Fruit fly (Drosophila melanogaster) whole organism, prepupa: ENCODE results near the gene Or67c.
A peak's percentile ranks its signal among the peaks of the same experiment; 100 is the strongest.

Experiments used
- CG11294 ChIP-seq: fragments of 200-800 bp; sonication (Bioruptor generic); IDR thresholded peaks from 2 replicates; pipeline ENCODE4 v1.3.6; 2022; ENCODE audit warnings: missing biosample characterization, missing genetic modification characterization
- CG11902 ChIP-seq: fragments of 200-800 bp; sonication (Bioruptor generic); optimal IDR thresholded peaks from 3 replicates; lab custom pipeline; 2016; ENCODE audit warnings: missing biosample characterization, missing genetic modification characterization
- CG1621 ChIP-seq: fragments of 200-800 bp; sonication (Bioruptor generic); optimal IDR thresholded peaks from 3 replicates; lab custom pipeline; 2018; ENCODE audit warnings: missing biosample characterization, mild to moderate bottlenecking, missing genetic modification characterization
- CG16779 ChIP-seq: fragments of 200-800 bp; sonication (Bioruptor generic); optimal IDR thresholded peaks from 3 replicates; lab custom pipeline; 2017; ENCODE audit warnings: missing biosample characterization, mild to moderate bottlenecking, missing genetic modification characterization
- CG3032 ChIP-seq: fragments of 200-800 bp; optimal IDR thresholded peaks from 2 replicates; lab custom pipeline; 2019; ENCODE audit warnings: missing biosample characterization, mild to moderate bottlenecking, missing genetic modification characterization, moderate library complexity
- CG32006 ChIP-seq: fragments of 200-800 bp; sonication (Bioruptor generic); optimal IDR thresholded peaks from 3 replicates; lab custom pipeline; 2017; ENCODE audit warnings: missing biosample characterization, mild to moderate bottlenecking, missing genetic modification characterization
- CG3919 ChIP-seq: fragments of 200-800 bp; sonication (Bioruptor generic); optimal IDR thresholded peaks from 3 replicates; lab custom pipeline; 2016; ENCODE audit warnings: missing biosample characterization, missing genetic modification characterization
- CG6163 ChIP-seq: fragments of 200-800 bp; sonication (Bioruptor generic); IDR thresholded peaks from 3 replicates; pipeline ENCODE4 v1.3.6; 2022; ENCODE audit warnings: missing biosample characterization, missing genetic modification characterization
- CG6854 ChIP-seq: fragments of 200-800 bp; sonication (Bioruptor generic); optimal IDR thresholded peaks from 2 replicates; lab custom pipeline; 2017; ENCODE audit warnings: missing biosample characterization, mild to moderate bottlenecking, missing genetic modification characterization
- CG7368 ChIP-seq: fragments of 200-800 bp; sonication (Bioruptor generic); optimal IDR thresholded peaks from 3 replicates; lab custom pipeline; 2016; ENCODE audit warnings: missing biosample characterization, missing genetic modification characterization
- CG8119 ChIP-seq: fragments of 200-800 bp; sonication (Bioruptor generic); IDR thresholded peaks from 3 replicates; pipeline ENCODE4 v1.3.6; 2022; ENCODE audit warnings: missing biosample characterization, missing genetic modification characterization
- CG8319 ChIP-seq: fragments of 200-800 bp; sonication (Bioruptor generic); optimal IDR thresholded peaks from 3 replicates; lab custom pipeline; 2016; ENCODE audit warnings: missing biosample characterization, missing genetic modification characterization
- CG9139 ChIP-seq: fragments of 200-800 bp; sonication (Bioruptor generic); optimal IDR thresholded peaks from 3 replicates; lab custom pipeline; 2017; ENCODE audit warnings: missing biosample characterization, mild to moderate bottlenecking, missing genetic modification characterization
- Eip75B ChIP-seq: fragments of 200-800 bp; sonication (Bioruptor generic); optimal IDR thresholded peaks from 3 replicates; lab custom pipeline; 2016; ENCODE audit warnings: missing biosample characterization, missing genetic modification characterization
- Eip78C ChIP-seq: fragments of 200-800 bp; sonication (Bioruptor generic); peaks from one replicate; lab custom pipeline; 2016; ENCODE audit warnings: missing biosample characterization, missing genetic modification characterization
- Eip93F ChIP-seq: fragments of 200-800 bp; sonication (Bioruptor generic); optimal IDR thresholded peaks from 2 replicates; lab custom pipeline; 2016; ENCODE audit warnings: missing biosample characterization, mild to moderate bottlenecking, missing genetic modification characterization
- Gug ChIP-seq: fragments of 200-800 bp; sonication (Bioruptor generic); IDR thresholded peaks from 2 replicates; pipeline ENCODE4 v1.3.6; 2022; ENCODE audit warnings: missing biosample characterization, missing genetic modification characterization
- Hr38 ChIP-seq: sonication (Bioruptor generic); optimal IDR thresholded peaks from 2 replicates; lab custom pipeline; 2016; ENCODE audit warnings: missing biosample characterization, missing genetic modification characterization
- Hr39 ChIP-seq: fragments of 200-800 bp; sonication (Bioruptor generic); optimal IDR thresholded peaks from 2 replicates; lab custom pipeline; 2016; ENCODE audit warnings: missing biosample characterization, missing genetic modification characterization
- Hr4 ChIP-seq: fragments of 200-800 bp; sonication (Bioruptor generic); optimal IDR thresholded peaks from 3 replicates; lab custom pipeline; 2016; ENCODE audit warnings: missing biosample characterization, missing genetic modification characterization
- Lpt ChIP-seq: fragments of 200-800 bp; sonication (Bioruptor generic); optimal IDR thresholded peaks from 3 replicates; lab custom pipeline; 2016; ENCODE audit warnings: missing biosample characterization, missing genetic modification characterization
- OdsH ChIP-seq: fragments of 200-800 bp; sonication (Bioruptor generic); optimal IDR thresholded peaks from 3 replicates; lab custom pipeline; 2016; ENCODE audit warnings: missing biosample characterization, missing genetic modification characterization
- Smox ChIP-seq: fragments of 200-800 bp; sonication (Bioruptor generic); optimal IDR thresholded peaks from 3 replicates; lab custom pipeline; 2016; ENCODE audit warnings: missing biosample characterization, missing genetic modification characterization
- Sox102F ChIP-seq: fragments of 200-800 bp; sonication (Bioruptor generic); optimal IDR thresholded peaks from 2 replicates; lab custom pipeline; 2016; ENCODE audit warnings: missing biosample characterization, mild to moderate bottlenecking, missing genetic modification characterization
- Sox14 ChIP-seq: fragments of 200-800 bp; sonication (Bioruptor generic); optimal IDR thresholded peaks from 3 replicates; lab custom pipeline; 2016; ENCODE audit warnings: missing biosample characterization, missing genetic modification characterization
- Sox15 ChIP-seq: fragments of 200-800 bp; sonication (Bioruptor generic); optimal IDR thresholded peaks from 3 replicates; lab custom pipeline; 2016; ENCODE audit warnings: missing biosample characterization, missing genetic modification characterization
- achi ChIP-seq: fragments of 200-800 bp; sonication (Bioruptor generic); optimal IDR thresholded peaks from 3 replicates; lab custom pipeline; 2016; ENCODE audit warnings: missing biosample characterization, missing genetic modification characterization
- acj6 ChIP-seq: fragments of 200-800 bp; sonication (Bioruptor generic); optimal IDR thresholded peaks from 3 replicates; lab custom pipeline; 2016; ENCODE audit warnings: missing biosample characterization, missing genetic modification characterization
- cyc ChIP-seq: fragments of 200-800 bp; sonication (Bioruptor generic); optimal IDR thresholded peaks from 3 replicates; lab custom pipeline; 2016; ENCODE audit warnings: missing biosample characterization, missing genetic modification characterization
- dsx ChIP-seq: fragments of 200-800 bp; optimal IDR thresholded peaks from 3 replicates; lab custom pipeline; 2019; ENCODE audit warnings: missing biosample characterization, mild to moderate bottlenecking, missing genetic modification characterization, moderate library complexity; ENCODE audit not compliant: poor library complexity, severe bottlenecking
- eg ChIP-seq: fragments of 200-800 bp; sonication (Bioruptor generic); IDR thresholded peaks from 3 replicates; pipeline ENCODE4 v1.3.6; 2022; ENCODE audit warnings: missing biosample characterization, missing genetic modification characterization
- esn ChIP-seq: fragments of 200-800 bp; sonication (Bioruptor generic); optimal IDR thresholded peaks from 2 replicates; lab custom pipeline; 2016; ENCODE audit warnings: missing biosample characterization, mild to moderate bottlenecking, missing genetic modification characterization, moderate library complexity
- fd59A ChIP-seq: fragments of 200-800 bp; sonication (Bioruptor generic); optimal IDR thresholded peaks from 2 replicates; lab custom pipeline; 2017; ENCODE audit warnings: missing biosample characterization, mild to moderate bottlenecking, missing genetic modification characterization, missing genetic modification reagents
- fd85E ChIP-seq: fragments of 200-800 bp; sonication (Bioruptor generic); optimal IDR thresholded peaks from 3 replicates; lab custom pipeline; 2016; ENCODE audit warnings: missing biosample characterization, missing genetic modification characterization
- fkh ChIP-seq: fragments of 200-800 bp; sonication (Bioruptor generic); optimal IDR thresholded peaks from 3 replicates; lab custom pipeline; 2017; ENCODE audit warnings: missing biosample characterization, mild to moderate bottlenecking, missing genetic modification characterization, moderate library complexity
- net ChIP-seq: fragments of 200-800 bp; sonication (Bioruptor generic); optimal IDR thresholded peaks from 3 replicates; lab custom pipeline; 2016; ENCODE audit warnings: missing biosample characterization, missing genetic modification characterization
- pdm3 ChIP-seq: fragments of 200-800 bp; sonication (Bioruptor generic); optimal IDR thresholded peaks from 3 replicates; lab custom pipeline; 2016; ENCODE audit warnings: missing biosample characterization, missing genetic modification characterization
- salr ChIP-seq, 2 experiments: fragments of 200-800 bp; sonication (Bioruptor generic); optimal IDR thresholded peaks; 3 replicates each; lab custom pipeline; 2016 to 2018; ENCODE audit warnings: missing biosample characterization in 2 of 2, missing genetic modification characterization in 2 of 2, mild to moderate bottlenecking in 1 of 2
- spab ChIP-seq: fragments of 200-800 bp; sonication (Bioruptor generic); optimal IDR thresholded peaks from 2 replicates; lab custom pipeline; 2017; ENCODE audit warnings: missing biosample characterization, mild to moderate bottlenecking, missing genetic modification characterization, missing genetic modification reagents
- ss ChIP-seq, 2 experiments: fragments of 200-800 bp; sonication (Bioruptor generic); optimal IDR thresholded peaks; 2 replicates in 1 of 2; 3 replicates in 1 of 2; lab custom pipeline; 2017 to 2018; ENCODE audit warnings: mild to moderate bottlenecking in 2 of 2, missing biosample characterization in 2 of 2, missing genetic modification characterization in 2 of 2, moderate library complexity in 1 of 2
- svp ChIP-seq: fragments of 200-800 bp; sonication (Bioruptor generic); peaks from one replicate; lab custom pipeline; 2016; ENCODE audit warnings: missing biosample characterization, missing genetic modification characterization
- topi ChIP-seq: fragments of 200-800 bp; sonication (Bioruptor generic); optimal IDR thresholded peaks from 3 replicates; lab custom pipeline; 2016; ENCODE audit warnings: missing biosample characterization, missing genetic modification characterization

Gene Or67c

dm6 chr3L:10281802-10282201, 37.3 kb upstream of the Or67c start:
- no peak for TF ChIP-seq net (GFP tag; lab: Kevin White, UChicago)
- peak; percentile 37 for TF ChIP-seq fkh (GFP tag; lab: Kevin White, UChicago)
- TF ChIP-seq CG11294, result no peak
- TF ChIP-seq spab, result no peak
- no peak for TF ChIP-seq CG16779
- no peak for TF ChIP-seq CG3032 (tag; lab: Kevin White, UChicago)

dm6 chr3L:10279498-10279897, 35.0 kb upstream of the Or67c start:
- TF ChIP-seq OdsH (GFP tag; lab: Kevin White, UChicago), result no peak
- no peak for TF ChIP-seq topi (GFP tag; lab: Kevin White, UChicago)
- no peak for TF ChIP-seq net (GFP tag; lab: Kevin White, UChicago)
- TF ChIP-seq CG9139 (GFP tag; lab: Kevin White, UChicago), result no peak
- no peak for TF ChIP-seq Sox15 (GFP tag; lab: Kevin White, UChicago)
- no peak for TF ChIP-seq fd85E (GFP tag; lab: Kevin White, UChicago)
- no peak for TF ChIP-seq CG11902 (GFP tag; lab: Kevin White, UChicago)
- TF ChIP-seq CG6163 (GFP tag; lab: Robert Waterston, UW), result no peak
- no peak for TF ChIP-seq salr (GFP tag; optimal IDR thresholded peaks at IDR 0.05; lab: Kevin White, UChicago)
- no peak for TF ChIP-seq CG3032 (tag; lab: Kevin White, UChicago)
- no peak for TF ChIP-seq Sox14

dm6 chr3L:10272904-10273303, 28.4 kb upstream of the Or67c start, which contains the start of gene Or67d:
Gene Or67d (plus strand): TSS chr3L:10273204.
- TF ChIP-seq Lpt (GFP tag; lab: Kevin White, UChicago) (no peak), pdm3 (no peak), fd59A (GFP tag; lab: Kevin White, UChicago) (no peak), CG11902 (GFP tag; lab: Kevin White, UChicago) (no peak), CG8119 (GFP tag; lab: Robert Waterston, UW) (no peak), Smox (GFP tag; lab: Kevin White, UChicago) (no peak)

- TF ChIP-seq CG1621 (tag; lab: Kevin White, UChicago), result no peak
- TF ChIP-seq fd59A (GFP tag; lab: Kevin White, UChicago), result no peak
- no peak for TF ChIP-seq Sox15 (GFP tag; lab: Kevin White, UChicago)
- TF ChIP-seq Lpt (GFP tag; lab: Kevin White, UChicago), result no peak
- TF ChIP-seq salr (GFP tag; optimal IDR thresholded peaks at IDR 0.05; lab: Kevin White, UChicago), result no peak
- TF ChIP-seq svp (GFP tag; lab: Kevin White, UChicago), result peak; percentile 53
- no peak for TF ChIP-seq CG6854 (GFP tag; lab: Kevin White, UChicago)
- peak; percentile 25 for TF ChIP-seq Eip78C (GFP tag; lab: Kevin White, UChicago)
- no peak for TF ChIP-seq CG6163 (GFP tag; lab: Robert Waterston, UW)
- TF ChIP-seq esn, result no peak
- no peak for TF ChIP-seq Hr38
- TF ChIP-seq CG7368 (GFP tag; lab: Kevin White, UChicago), result no peak
- no peak for TF ChIP-seq OdsH (GFP tag; lab: Kevin White, UChicago)
Measured at dm6 chr3L:10271609-10272174, 27.2 kb upstream of the Or67c start.

dm6 chr3L:10267605-10268004, 23.1 kb upstream of the Or67c start:
- TF ChIP-seq eg (GFP tag; lab: Robert Waterston, UW), result no peak
- peak; percentile 57 for TF ChIP-seq Smox (GFP tag; lab: Kevin White, UChicago)
- no peak for TF ChIP-seq Hr4
- no peak for TF ChIP-seq CG3919 (GFP tag; lab: Kevin White, UChicago)
- peak; percentile 83 for TF ChIP-seq svp (GFP tag; lab: Kevin White, UChicago)
- peak; percentile 16 for TF ChIP-seq cyc (GFP tag; lab: Kevin White, UChicago)
- peak; percentile 52 for TF ChIP-seq Hr39 (GFP tag; lab: Kevin White, UChicago)
- TF ChIP-seq pdm3, result peak; percentile 30
- no peak for TF ChIP-seq CG7368 (GFP tag; lab: Kevin White, UChicago)
- no peak for TF ChIP-seq CG16779
- TF ChIP-seq CG32006 (GFP tag; lab: Kevin White, UChicago), result no peak
- no peak for TF ChIP-seq Eip93F (GFP tag; lab: Kevin White, UChicago)
- peak in 1 of 2 experiments; percentile 40 for TF ChIP-seq ss (GFP tag; optimal IDR thresholded peaks at IDR 0.05; lab: Kevin White, UChicago)
- TF ChIP-seq Sox14, result peak; percentile 10
- TF ChIP-seq acj6 (GFP tag; lab: Kevin White, UChicago), result peak; percentile 39
- no peak for TF ChIP-seq CG1621 (tag; lab: Kevin White, UChicago)
- no peak for TF ChIP-seq salr (GFP tag; optimal IDR thresholded peaks at IDR 0.05; lab: Kevin White, UChicago)
- TF ChIP-seq dsx (GFP tag; lab: Kevin White, UChicago), result no peak
- TF ChIP-seq Gug, result no peak
- TF ChIP-seq achi (GFP tag; lab: Kevin White, UChicago), result peak; percentile 35
- no peak for TF ChIP-seq Eip75B
- TF ChIP-seq fkh (GFP tag; lab: Kevin White, UChicago), result no peak
- TF ChIP-seq CG8319 (GFP tag; lab: Kevin White, UChicago), result no peak
- peak; percentile 54 for TF ChIP-seq Sox102F (GFP tag; lab: Kevin White, UChicago)
- peak; percentile 26 for TF ChIP-seq fd59A (GFP tag; lab: Kevin White, UChicago)
